Worm (Caenorhabditis elegans): ENCODE measurements around the gene F54D10.4.

F54D10.4 gene

ce11 chrII:3839562-3839961 lies 32.7 kb upstream of the F54D10.4 start, which contains the start of gene C17A2.4:
TSS of gene C17A2.4 (plus strand) at chrII:3839862.
- TF ChIP-seq skn-1 (tag; optimal IDR thresholded peaks at IDR 0.05): no peak

- no peak for TF ChIP-seq unc-62 (GFP tag; optimal IDR thresholded peaks at IDR 0.05)
- no peak for TF ChIP-seq R02D3.7 (tag; optimal IDR thresholded peaks at IDR 0.05)
- no peak for TF ChIP-seq mbf-1 (tag; optimal IDR thresholded peaks at IDR 0.05)
- TF ChIP-seq ceh-16 (tag; optimal IDR thresholded peaks at IDR 0.05): no peak
- TF ChIP-seq mdl-1 (tag; optimal IDR thresholded peaks at IDR 0.05): no peak
- no peak for TF ChIP-seq sma-9 (GFP tag; optimal IDR thresholded peaks at IDR 0.05)
- no peak for TF ChIP-seq sma-9 (tag; optimal IDR thresholded peaks at IDR 0.05)
- TF ChIP-seq snpc-4 (tag; optimal IDR thresholded peaks at IDR 0.05): no peak
- no peak for TF ChIP-seq lsy-2 (tag; optimal IDR thresholded peaks at IDR 0.05)
- no peak for TF ChIP-seq Y55F3AM.14 (GFP tag; optimal IDR thresholded peaks at IDR 0.05)
- no peak for TF ChIP-seq crh-2 (tag; optimal IDR thresholded peaks at IDR 0.05)
- TF ChIP-seq unc-55 (GFP tag; optimal IDR thresholded peaks at IDR 0.05): no peak
- no peak for TF ChIP-seq lin-39 (tag; optimal IDR thresholded peaks at IDR 0.05)
- TF ChIP-seq elt-3 (tag; optimal IDR thresholded peaks at IDR 0.05): no peak
- TF ChIP-seq nhr-237 (tag; optimal IDR thresholded peaks at IDR 0.05): no peak
Observed at ce11 chrII:3835915-3836314, 29.1 kb upstream of the F54D10.4 start, which contains the start of gene oac-4. TSS of gene oac-4 (minus strand) at chrII:3836015.

- TF ChIP-seq unc-39 (tag; optimal IDR thresholded peaks at IDR 0.05) (no peak), mdl-1 (tag; optimal IDR thresholded peaks at IDR 0.05) (no peak), ztf-1 (GFP tag; conservative IDR thresholded peaks at IDR 0.05) (no peak), snpc-4 (tag; optimal IDR thresholded peaks at IDR 0.05) (no peak), unc-62 (GFP tag; optimal IDR thresholded peaks at IDR 0.05) (no peak), nhr-10 (tag; optimal IDR thresholded peaks at IDR 0.05) (no peak), blmp-1 (tag; optimal IDR thresholded peaks at IDR 0.05; ENCODE audit: insufficient read depth) (no peak), fos-1 (tag; optimal IDR thresholded peaks at IDR 0.05) (no peak), elt-1 (tag; optimal IDR thresholded peaks at IDR 0.05) (no peak)
Observed at ce11 chrII:3832383-3832782, 25.5 kb upstream of the F54D10.4 start, which contains the start of gene F54D10.9. TSS of gene F54D10.9 (minus strand) at chrII:3832483.

DNA sequence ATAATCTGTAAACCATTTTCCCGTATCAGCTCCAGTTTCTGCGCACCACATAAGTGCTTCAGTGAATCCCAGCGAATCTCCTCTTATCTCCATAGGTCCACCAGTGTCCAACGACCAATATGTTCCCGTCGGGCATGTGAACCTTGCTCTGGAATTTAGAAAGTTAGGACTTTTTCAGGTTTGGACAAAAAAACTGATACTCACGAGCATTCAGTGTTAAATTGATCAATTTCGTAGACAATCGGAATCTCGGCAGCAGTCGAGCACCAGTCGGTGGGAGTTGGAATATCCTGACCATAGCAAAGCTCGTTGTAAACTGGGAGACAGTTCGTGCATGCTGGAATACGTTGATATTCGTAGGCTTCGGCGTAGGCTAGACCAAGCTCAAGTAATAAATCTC lies 22.8 kb upstream of the F54D10.4 start:
- TF ChIP-seq R02D3.7 (tag; optimal IDR thresholded peaks at IDR 0.05) (no peak), nhr-12 (tag; optimal IDR thresholded peaks at IDR 0.05) (no peak), crh-2 (tag; optimal IDR thresholded peaks at IDR 0.05) (no peak), lin-11 (tag; optimal IDR thresholded peaks at IDR 0.05) (no peak), snpc-4 (tag; optimal IDR thresholded peaks at IDR 0.05) (no peak), unc-55 (GFP tag; optimal IDR thresholded peaks at IDR 0.05) (no peak), egl-27 (tag; optimal IDR thresholded peaks at IDR 0.05) (no peak), Y55F3AM.14 (GFP tag; optimal IDR thresholded peaks at IDR 0.05) (no peak), ceh-82 (tag; optimal IDR thresholded peaks at IDR 0.05) (no peak), sma-3 (GFP tag; optimal IDR thresholded peaks at IDR 0.05) (no peak), peb-1 (tag; optimal IDR thresholded peaks at IDR 0.05) (no peak)

- TF ChIP-seq blmp-1 (tag; optimal IDR thresholded peaks at IDR 0.05; ENCODE audit: insufficient read depth): no peak
- TF ChIP-seq lin-11 (tag; optimal IDR thresholded peaks at IDR 0.05): no peak
- no peak for TF ChIP-seq ztf-4 (tag; optimal IDR thresholded peaks at IDR 0.05)
- TF ChIP-seq sma-9 (GFP tag; optimal IDR thresholded peaks at IDR 0.05): no peak
- no peak for TF ChIP-seq sma-9 (tag; optimal IDR thresholded peaks at IDR 0.05)
- no peak for TF ChIP-seq gmeb-1 (tag; optimal IDR thresholded peaks at IDR 0.05)
- TF ChIP-seq nhr-25 (tag; optimal IDR thresholded peaks at IDR 0.05): no peak
- TF ChIP-seq nhr-10 (tag; optimal IDR thresholded peaks at IDR 0.05): no peak
- no peak for TF ChIP-seq nhr-6 (tag; optimal IDR thresholded peaks at IDR 0.05)
- TF ChIP-seq lin-13 (GFP tag; optimal IDR thresholded peaks at IDR 0.05): no peak
- no peak for TF ChIP-seq nhr-23 (tag; optimal IDR thresholded peaks at IDR 0.05)
- TF ChIP-seq fos-1 (tag; optimal IDR thresholded peaks at IDR 0.05): no peak
Observed at ce11 chrII:3827801-3828200, 20.9 kb upstream of the F54D10.4 start, which contains the start of gene F54D10.8. TSS of gene F54D10.8 (minus strand) at chrII:3827901.
